Fruit fly (Drosophila melanogaster): Measurements from ENCODE around the gene TTLL1B.

The TTLL1B gene

DNA sequence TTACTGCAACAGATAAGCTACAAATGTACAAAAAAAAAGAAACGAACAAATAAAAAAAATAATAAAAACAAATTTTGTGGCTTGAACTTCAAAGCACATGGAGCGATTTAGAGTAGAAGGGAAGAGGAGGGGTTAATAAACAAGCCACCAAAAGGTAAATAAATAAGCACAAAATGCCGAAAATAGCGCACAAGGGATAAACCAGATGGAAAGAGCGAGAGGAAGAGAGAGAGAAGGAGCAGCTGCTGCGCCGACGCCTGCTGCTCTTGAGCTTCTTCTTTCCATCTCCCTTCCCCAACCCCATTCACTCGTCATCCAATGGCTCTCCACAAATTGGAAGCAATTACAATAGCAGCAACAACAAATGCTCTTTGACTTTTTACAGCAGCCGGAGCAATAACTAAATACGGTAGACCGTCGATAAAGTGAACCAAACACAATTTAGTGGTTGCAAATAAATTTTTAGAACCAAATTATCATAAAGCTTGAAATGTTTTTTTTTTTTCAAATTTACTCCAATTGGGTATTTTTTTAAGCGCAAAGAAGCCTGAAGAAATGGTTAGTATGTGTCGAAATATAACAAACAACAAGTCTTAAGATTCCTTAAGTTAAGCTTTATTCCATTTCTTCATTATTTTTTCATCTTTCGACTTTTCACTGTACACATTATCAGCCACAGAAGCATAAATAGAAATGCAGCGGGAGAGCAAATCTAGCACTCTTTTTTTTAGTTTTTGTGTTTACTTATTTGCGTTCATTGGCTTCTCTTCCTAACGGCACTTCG lies 23.5 kb upstream of the TTLL1B start (continued):
- TF ChIP-seq CG8089 (GFP tag; optimal IDR thresholded peaks at IDR 0.05), result peak; percentile 82
- peak; percentile 79 for TF ChIP-seq gro (GFP tag; optimal IDR thresholded peaks at IDR 0.05)
- TF ChIP-seq zen2 (GFP tag; IDR thresholded peaks at IDR 0.05; ENCODE audit: partially characterized antibody), result no peak
- peak; percentile 85; the same call in 2 of the 3 replicates for TF ChIP-seq ci (GFP tag; IDR thresholded peaks at IDR 0.05)
- peak; percentile 71 for TF ChIP-seq CG15514 (GFP tag; optimal IDR thresholded peaks at IDR 0.05)
- TF ChIP-seq eyg (GFP tag; optimal IDR thresholded peaks at IDR 0.05), result peak; percentile 72
- TF ChIP-seq HHEX (GFP tag; optimal IDR thresholded peaks at IDR 0.05), result peak; percentile 85
- peak; percentile 79 for TF ChIP-seq fu2 (GFP tag; optimal IDR thresholded peaks at IDR 0.05)
- no peak for TF ChIP-seq CG16779 (GFP tag; IDR thresholded peaks at IDR 0.05)
- peak; percentile 68 for TF ChIP-seq E2f2 (GFP tag; IDR thresholded peaks at IDR 0.05)
- peak; percentile 93 for TF ChIP-seq Drgx (GFP tag; IDR thresholded peaks at IDR 0.05)
- peak; percentile 94 for TF ChIP-seq phol (tag; optimal IDR thresholded peaks at IDR 0.05)
- peak; percentile 63 for TF ChIP-seq luna (GFP tag; optimal IDR thresholded peaks at IDR 0.05)
- TF ChIP-seq gcm (GFP tag; optimal IDR thresholded peaks at IDR 0.05), result peak; percentile 76
- no peak for TF ChIP-seq pros (GFP tag; optimal IDR thresholded peaks at IDR 0.05)
- TF ChIP-seq CG31441 (GFP tag; IDR thresholded peaks at IDR 0.05), result peak; percentile 89
- peak; percentile 91 for TF ChIP-seq nerfin-1 (tag; optimal IDR thresholded peaks at IDR 0.05)
- TF ChIP-seq Lhr (GFP tag; optimal IDR thresholded peaks at IDR 0.05), result peak; percentile 43
- TF ChIP-seq ash1 (GFP tag; optimal IDR thresholded peaks at IDR 0.05), result peak; percentile 38
- peak; percentile 66; the same call in 1 of the 2 replicates for TF ChIP-seq MBD-R2 (GFP tag; IDR thresholded peaks at IDR 0.05)
- no peak for TF ChIP-seq HLHmδ (GFP tag; optimal IDR thresholded peaks at IDR 0.05)
- peak; percentile 74 for TF ChIP-seq cato (GFP tag; optimal IDR thresholded peaks at IDR 0.05; ENCODE audit: borderline replicate concordance)
- TF ChIP-seq zfh1 (GFP tag; IDR thresholded peaks at IDR 0.05), result peak; percentile 80
- TF ChIP-seq ems (GFP tag; optimal IDR thresholded peaks at IDR 0.05), result peak; percentile 87
- TF ChIP-seq CG5953 (GFP tag; IDR thresholded peaks at IDR 0.05), result peak; percentile 74; the same call in 1 of the 2 replicates
- peak; percentile 66 for TF ChIP-seq her (GFP tag; optimal IDR thresholded peaks at IDR 0.05)
- TF ChIP-seq CG2889 (GFP tag; IDR thresholded peaks at IDR 0.05), result peak; percentile 66; the same call in 2 of the 3 replicates
- TF ChIP-seq jumu (GFP tag; optimal IDR thresholded peaks at IDR 0.05), result peak; percentile 72
- TF ChIP-seq salm (tag; optimal IDR thresholded peaks at IDR 0.05), result peak; percentile 39
- TF ChIP-seq odd (GFP tag; optimal IDR thresholded peaks at IDR 0.05), result peak; percentile 75
- TF ChIP-seq CG4424 (GFP tag; optimal IDR thresholded peaks at IDR 0.05), result peak; percentile 91
- TF ChIP-seq CG30403 (GFP tag; optimal IDR thresholded peaks at IDR 0.05), result peak; percentile 87
- peak; percentile 92 for TF ChIP-seq CG11695 (GFP tag; IDR thresholded peaks at IDR 0.05)
- TF ChIP-seq CG18599 (GFP tag; optimal IDR thresholded peaks at IDR 0.05), result peak; percentile 93
- TF ChIP-seq CG8944 (GFP tag; optimal IDR thresholded peaks at IDR 0.05), result peak; percentile 84
- peak; percentile 86 for TF ChIP-seq CG17328 (GFP tag; IDR thresholded peaks at IDR 0.05)
- peak; percentile 93 for TF ChIP-seq lmd (GFP tag; IDR thresholded peaks at IDR 0.05)
- peak; percentile 89 for TF ChIP-seq tgo (GFP tag; IDR thresholded peaks at IDR 0.05)
- peak; percentile 65 for TF ChIP-seq CG14965 (GFP tag; optimal IDR thresholded peaks at IDR 0.05; ENCODE audit: borderline replicate concordance)
- TF ChIP-seq CG10462 (GFP tag; optimal IDR thresholded peaks at IDR 0.05), result peak; percentile 77
- TF ChIP-seq CG12659 (GFP tag; optimal IDR thresholded peaks at IDR 0.05), result peak; percentile 87
- peak; percentile 83 for TF ChIP-seq CG2199 (GFP tag; IDR thresholded peaks at IDR 0.05)
- TF ChIP-seq Oaz (GFP tag; IDR thresholded peaks at IDR 0.05), result peak; percentile 80
- peak; percentile 87 for TF ChIP-seq CG34422 (GFP tag; IDR thresholded peaks at IDR 0.05)
- peak; percentile 16 for TF ChIP-seq Neu2 (GFP tag; optimal IDR thresholded peaks at IDR 0.05; ENCODE audit: borderline replicate concordance)
- TF ChIP-seq ttk (GFP tag; IDR thresholded peaks at IDR 0.05), result peak; percentile 83
- peak; percentile 91 for TF ChIP-seq lilli (GFP tag; optimal IDR thresholded peaks at IDR 0.05)
- TF ChIP-seq Dip2 (GFP tag; IDR thresholded peaks at IDR 0.05), result no peak
- peak in 1 of 2 experiments; percentile 91 for TF ChIP-seq Eip74EF (GFP tag; optimal IDR thresholded peaks at IDR 0.05)

Data from whole organism, embryonic.